Worm (Caenorhabditis elegans) whole organism, L1 larva: ENCODE data around the gene pag-3.
"Not testable (repeated sequence)": the region's sequence is repeated elsewhere in the genome, so short reads cannot be mapped to it uniquely, and the experiment has no call there.

Experiments used
- C34B4.2 ChIP-seq: sonication (generic microtip); optimal IDR thresholded peaks from 2 replicates; lab custom pipeline; 2017; ENCODE audit warnings: mild to moderate bottlenecking, missing genetic modification characterization, missing compliant biosample characterization
- alr-1 ChIP-seq: fragments of 200-800 bp; sonication (Bioruptor generic); optimal IDR thresholded peaks from 2 replicates; lab custom pipeline; 2018; ENCODE audit warnings: borderline replicate concordance, mild to moderate bottlenecking, missing genetic modification characterization, missing compliant biosample characterization
- aly-2 ChIP-seq: fragments of 150-350 bp; optimal IDR thresholded peaks from 2 replicates; lab custom pipeline; 2014; ENCODE audit warnings: missing biosample characterization, missing genetic modification characterization
- ama-1 ChIP-seq: fragments of 150-350 bp; optimal IDR thresholded peaks from 2 replicates; lab custom pipeline; 2014
- ceh-8 ChIP-seq: fragments of 200-800 bp; sonication (Bioruptor generic); optimal IDR thresholded peaks from 2 replicates; lab custom pipeline; 2018; ENCODE audit warnings: mild to moderate bottlenecking, missing genetic modification characterization, moderate library complexity, missing compliant biosample characterization
- ceh-90 ChIP-seq: sonication (generic microtip); optimal IDR thresholded peaks from 2 replicates; lab custom pipeline; 2016; ENCODE audit warnings: missing genetic modification characterization, missing compliant biosample characterization
- egl-27 ChIP-seq, 2 experiments: fragments of 150-350 bp in 1 of 2; sonication (generic microtip); optimal IDR thresholded peaks; 3 replicates each; lab custom pipeline; 2017 to 2018; ENCODE audit warnings: missing biosample characterization in 2 of 2, missing genetic modification characterization in 2 of 2, missing genetic modification reagents in 2 of 2
- ets-5 ChIP-seq: fragments of 200-800 bp; sonication (Bioruptor generic); IDR thresholded peaks from 2 replicates; pipeline ENCODE4 v1.3.6; 2022; ENCODE audit warnings: missing genetic modification characterization, missing compliant biosample characterization
- fkh-8 ChIP-seq: sonication (generic microtip); optimal IDR thresholded peaks from 2 replicates; lab custom pipeline; 2016; ENCODE audit warnings: mild to moderate bottlenecking, missing genetic modification characterization, missing compliant biosample characterization
- fos-1 ChIP-seq: fragments of 150-350 bp; optimal IDR thresholded peaks from 2 replicates; lab custom pipeline; 2014; ENCODE audit warnings: missing biosample characterization, missing genetic modification characterization
- hpl-2 ChIP-seq: fragments of 150-350 bp; optimal IDR thresholded peaks from 2 replicates; lab custom pipeline; 2014; ENCODE audit warnings: missing biosample characterization, missing genetic modification reagents, missing genetic modification characterization
- lin-15B ChIP-seq: fragments of 150-350 bp; sonication (generic microtip); optimal IDR thresholded peaks from 3 replicates; lab custom pipeline; 2014; ENCODE audit warnings: missing biosample characterization, missing genetic modification characterization
- lin-35 ChIP-seq, 2 experiments: fragments of 150-350 bp; optimal IDR thresholded peaks; 2 replicates each; lab custom pipeline; 2014; ENCODE audit warnings: missing biosample characterization in 2 of 2, missing genetic modification characterization in 2 of 2, missing genetic modification reagents in 2 of 2
- nhr-11 ChIP-seq: fragments of 150-350 bp; optimal IDR thresholded peaks from 2 replicates; lab custom pipeline; 2014; ENCODE audit warnings: missing biosample characterization, missing genetic modification characterization
- nhr-20 ChIP-seq: sonication (generic microtip); optimal IDR thresholded peaks from 2 replicates; lab custom pipeline; 2016; ENCODE audit warnings: mild to moderate bottlenecking, missing genetic modification characterization, missing compliant biosample characterization
- nhr-77 ChIP-seq: fragments of 150-350 bp; optimal IDR thresholded peaks from 2 replicates; lab custom pipeline; 2014; ENCODE audit warnings: missing biosample characterization, missing genetic modification characterization
- nhr-90 ChIP-seq: sonication (generic microtip); optimal IDR thresholded peaks from 2 replicates; lab custom pipeline; 2016; ENCODE audit warnings: mild to moderate bottlenecking, missing genetic modification characterization, missing compliant biosample characterization; ENCODE audit not compliant: poor library complexity
- pag-3 ChIP-seq: sonication (generic microtip); optimal IDR thresholded peaks from 2 replicates; lab custom pipeline; 2017; ENCODE audit warnings: missing genetic modification characterization, mild to moderate bottlenecking, missing compliant biosample characterization, antibody characterized with exemption, borderline replicate concordance; ENCODE audit not compliant: insufficient read depth
- pax-3 ChIP-seq: fragments of 200-800 bp; sonication (Bioruptor generic); optimal IDR thresholded peaks from 2 replicates; lab custom pipeline; 2018; ENCODE audit warnings: mild to moderate bottlenecking, missing genetic modification characterization, moderate library complexity, missing compliant biosample characterization
- rnt-1 ChIP-seq: sonication (generic microtip); optimal IDR thresholded peaks from 2 replicates; lab custom pipeline; 2016; ENCODE audit warnings: mild to moderate bottlenecking, missing genetic modification characterization, moderate library complexity, missing compliant biosample characterization
- skn-1 ChIP-seq: fragments of 150-350 bp; optimal IDR thresholded peaks from 2 replicates; lab custom pipeline; 2014; ENCODE audit warnings: missing biosample characterization, missing genetic modification characterization
- snpc-4 ChIP-seq: fragments of 150-350 bp; optimal IDR thresholded peaks from 2 replicates; lab custom pipeline; 2014; ENCODE audit warnings: missing biosample characterization, missing genetic modification characterization
- snu-23 ChIP-seq: sonication (generic microtip); optimal IDR thresholded peaks from 2 replicates; lab custom pipeline; 2016; ENCODE audit warnings: missing genetic modification characterization, missing compliant biosample characterization
- sox-4 ChIP-seq: sonication (generic microtip); optimal IDR thresholded peaks from 2 replicates; lab custom pipeline; 2016; ENCODE audit warnings: missing genetic modification characterization, missing compliant biosample characterization
- tbx-2 ChIP-seq: sonication (generic microtip); optimal IDR thresholded peaks from 2 replicates; lab custom pipeline; 2016; ENCODE audit warnings: missing genetic modification characterization, missing compliant biosample characterization
- tlp-1 ChIP-seq: fragments of 150-350 bp; optimal IDR thresholded peaks from 2 replicates; lab custom pipeline; 2014; ENCODE audit warnings: missing biosample characterization, missing genetic modification characterization
- unc-130 ChIP-seq: fragments of 150-350 bp; optimal IDR thresholded peaks from 2 replicates; lab custom pipeline; 2017; ENCODE audit warnings: missing biosample characterization, missing genetic modification characterization, inconsistent platforms
- unc-62 ChIP-seq: fragments of 150-350 bp; optimal IDR thresholded peaks from 2 replicates; lab custom pipeline; 2014; ENCODE audit warnings: missing biosample characterization, missing genetic modification reagents, missing genetic modification characterization
- unc-86 ChIP-seq: sonication (generic microtip); optimal IDR thresholded peaks from 2 replicates; lab custom pipeline; 2016; ENCODE audit warnings: missing genetic modification characterization, missing compliant biosample characterization
- unc-98 ChIP-seq: fragments of 200-800 bp; sonication (Bioruptor generic); IDR thresholded peaks from 2 replicates; pipeline ENCODE4 v1.3.6; 2022; ENCODE audit warnings: missing genetic modification characterization, missing compliant biosample characterization
- xbp-1 ChIP-seq: sonication (generic microtip); optimal IDR thresholded peaks from 2 replicates; lab custom pipeline; 2016; ENCODE audit warnings: missing genetic modification characterization, missing compliant biosample characterization
- zag-1 ChIP-seq: fragments of 150-350 bp; optimal IDR thresholded peaks from 2 replicates; lab custom pipeline; 2014; ENCODE audit warnings: missing biosample characterization, missing genetic modification characterization
- zip-4 ChIP-seq: fragments of 200-800 bp; sonication (Bioruptor generic); optimal IDR thresholded peaks from 2 replicates; lab custom pipeline; 2018; ENCODE audit warnings: mild to moderate bottlenecking, missing genetic modification characterization, moderate library complexity, missing compliant biosample characterization
- ztf-4 ChIP-seq: fragments of 150-350 bp; optimal IDR thresholded peaks from 2 replicates; lab custom pipeline; 2014; ENCODE audit warnings: missing biosample characterization, missing genetic modification characterization

The pag-3 gene

DNA sequence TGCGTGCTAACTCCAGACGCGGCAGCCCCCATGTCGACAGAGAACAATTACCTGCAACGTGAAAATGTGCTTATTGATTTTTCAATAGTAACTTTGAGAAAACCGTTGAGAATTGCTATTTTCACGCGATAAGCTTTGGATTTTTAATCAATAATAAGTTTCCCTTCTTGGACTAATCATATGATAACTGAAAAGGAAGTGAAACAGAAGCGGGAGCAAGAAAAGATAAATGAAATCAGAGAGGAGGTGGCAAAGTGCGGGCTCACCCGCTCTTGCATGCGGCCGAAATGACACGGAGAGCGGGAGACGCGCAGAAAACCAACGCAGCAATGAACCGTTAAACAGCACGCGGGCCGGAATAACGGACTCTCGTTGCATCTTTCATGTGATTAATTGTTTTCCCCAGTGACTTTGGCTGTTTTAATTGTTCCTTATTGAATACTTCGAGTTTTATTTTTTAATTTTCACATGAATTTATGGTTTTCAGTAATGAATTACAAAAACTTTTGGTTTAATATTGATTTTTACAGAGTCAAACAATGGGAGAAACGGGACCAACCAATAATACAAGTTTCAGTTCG is 15.9 kb upstream of the pag-3 start, which contains the start of the genes flwr-1 and tbc-1 (continued):
- TF ChIP-seq alr-1 (tag; lab: Kevin White, UChicago) (no peak), nhr-11 (tag; lab: Kevin White, UChicago) (no peak), fkh-8 (peak; percentile 51), unc-62 (GFP tag; lab: Kevin White, UChicago) (no peak), xbp-1 (tag; lab: Kevin White, UChicago) (peak; percentile 41), pag-3 (no peak), ceh-8 (no peak), nhr-20 (tag; lab: Kevin White, UChicago) (peak; percentile 17), tlp-1 (no peak), unc-130 (tag; lab: Kevin White, UChicago) (peak; percentile 66), unc-98 (no peak), aly-2 (tag; lab: Kevin White, UChicago) (no peak), fos-1 (tag; lab: Kevin White, UChicago) (peak; percentile 30), unc-86 (tag; lab: Kevin White, UChicago) (no peak), ets-5 (GFP tag; lab: Robert Waterston, UW) (no peak)

DNA sequence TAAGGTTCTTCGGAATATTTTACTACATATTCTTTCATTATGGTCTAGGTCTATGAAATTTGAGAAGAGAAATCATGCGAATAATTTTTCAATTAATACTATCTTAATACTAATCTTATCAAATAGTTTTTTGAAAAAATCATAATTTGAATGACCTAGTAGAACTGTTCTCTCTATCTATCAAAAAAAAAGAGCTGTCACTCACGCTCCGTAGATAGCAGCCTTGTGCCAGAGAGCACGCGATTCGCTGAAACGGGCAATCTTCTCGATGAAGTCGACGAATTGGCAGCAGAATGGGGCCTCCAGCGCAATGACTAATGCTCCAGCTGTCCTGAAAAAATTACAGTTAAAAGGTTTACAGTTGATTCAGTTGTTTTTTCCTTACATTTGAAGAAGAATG is 15.2 kb upstream of the pag-3 start:
- TF ChIP-seq zag-1 (tag; lab: Kevin White, UChicago): no peak
- no peak for TF ChIP-seq ceh-90 (tag; lab: Kevin White, UChicago)
- no peak for TF ChIP-seq rnt-1
- no peak for TF ChIP-seq tlp-1
- TF ChIP-seq lin-35 (GFP tag; optimal IDR thresholded peaks at IDR 0.05; lab: Kevin White, UChicago): no peak
- TF ChIP-seq lin-15B (tag; lab: Kevin White, UChicago): no peak
- no peak for TF ChIP-seq unc-86 (tag; lab: Kevin White, UChicago)
- no peak for TF ChIP-seq zip-4 (GFP tag; lab: Kevin White, UChicago)
- TF ChIP-seq nhr-90 (tag; lab: Kevin White, UChicago): no peak
- TF ChIP-seq unc-98: no peak
- no peak for TF ChIP-seq egl-27 (tag; optimal IDR thresholded peaks at IDR 0.05; lab: Kevin White, UChicago)
- TF ChIP-seq snpc-4 (tag; lab: Kevin White, UChicago): no peak
- TF ChIP-seq tbx-2 (tag; lab: Kevin White, UChicago): no peak
- TF ChIP-seq C34B4.2 (tag; lab: Kevin White, UChicago): no peak
- no peak for TF ChIP-seq ama-1 (lab: Kevin White, UChicago)
- TF ChIP-seq skn-1 (tag; lab: Kevin White, UChicago): no peak
- no peak for TF ChIP-seq snu-23 (GFP tag; lab: Kevin White, UChicago)
- no peak for TF ChIP-seq pax-3 (tag; lab: Kevin White, UChicago)

- not testable (repeated sequence) for TF ChIP-seq unc-62 (GFP tag; lab: Kevin White, UChicago); C34B4.2 (tag; lab: Kevin White, UChicago); sox-4
- TF ChIP-seq, all 84 proteins: peak for 0; not testable (repeated sequence) for 84
Measured at ce11 chrX:14966515-14966914, 12.1 kb upstream of the pag-3 start, which contains the start of gene F20D1.22. Gene F20D1.22 (plus strand): TSS chrX:14966815.

DNA sequence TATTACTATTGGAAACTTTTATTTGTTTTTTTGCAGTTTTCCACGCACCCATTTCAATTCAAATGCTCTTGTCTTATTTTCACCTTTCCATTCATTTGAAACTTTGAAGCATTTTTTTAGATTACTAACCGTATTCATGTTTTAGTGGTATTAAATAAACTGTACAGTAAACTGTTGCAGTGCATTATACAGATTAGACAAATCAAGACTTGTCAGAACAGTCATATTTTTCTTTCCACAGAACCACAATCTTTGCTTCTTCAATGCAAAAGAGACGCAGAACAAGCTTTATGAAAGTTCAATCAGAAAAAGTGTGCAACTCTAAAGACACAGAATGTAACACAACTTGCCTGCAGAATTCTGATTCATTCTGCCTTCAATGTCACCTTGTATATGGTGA is 11.3 kb upstream of the pag-3 start, which contains the start of gene F45B8.5:
F45B8.5 (plus strand) TSS at position 301 of the 400 bp plus-strand sequence.
- TF ChIP-seq hpl-2 (GFP tag; lab: Kevin White, UChicago) (no peak), ceh-90 (tag; lab: Kevin White, UChicago) (no peak), ceh-8 (no peak), pax-3 (tag; lab: Kevin White, UChicago) (no peak), xbp-1 (tag; lab: Kevin White, UChicago) (no peak), nhr-77 (no peak), skn-1 (tag; lab: Kevin White, UChicago) (no peak), fkh-8 (no peak), ztf-4 (tag; lab: Kevin White, UChicago) (no peak)
